Worm (Caenorhabditis elegans) whole organism, L4 larva: ENCODE results near the gene oma-2.

Source experiments
- D1046.2 ChIP-seq: fragments of 200-800 bp; sonication (Bioruptor generic); IDR thresholded peaks from 2 replicates; pipeline ENCODE4 v1.3.6; 2022; ENCODE audit warnings: missing genetic modification characterization, missing compliant biosample characterization
- F37D6.2 ChIP-seq: sonication (generic microtip); optimal IDR thresholded peaks from 2 replicates; lab custom pipeline; 2016; ENCODE audit warnings: mild to moderate bottlenecking, missing genetic modification characterization, missing compliant biosample characterization
- F49E8.2 ChIP-seq: sonication (generic microtip); optimal IDR thresholded peaks from 2 replicates; lab custom pipeline; 2016; ENCODE audit warnings: missing compliant biosample characterization, mild to moderate bottlenecking, missing genetic modification characterization, borderline replicate concordance
- T26A8.4 ChIP-seq: fragments of 200-800 bp; sonication (Bioruptor generic); IDR thresholded peaks from 2 replicates; pipeline ENCODE4 v1.3.6; 2022; ENCODE audit warnings: missing genetic modification characterization, missing compliant biosample characterization
- Y105C5A.15 ChIP-seq: fragments of 200-800 bp; sonication (Bioruptor generic); IDR thresholded peaks from 2 replicates; pipeline ENCODE4 v1.3.6; 2022; ENCODE audit warnings: missing genetic modification characterization, missing compliant biosample characterization
- Y75B8A.6 ChIP-seq: fragments of 200-800 bp; sonication (Bioruptor generic); IDR thresholded peaks from 2 replicates; pipeline ENCODE4 v1.3.6; 2022; ENCODE audit warnings: missing genetic modification reagents, missing genetic modification characterization, missing compliant biosample characterization
- aha-1 ChIP-seq: fragments of 150-350 bp; peaks from one replicate; lab custom pipeline; 2014; ENCODE audit warnings: missing biosample characterization, missing genetic modification characterization
- arid-1 ChIP-seq: fragments of 200-800 bp; sonication (Bioruptor generic); conservative IDR thresholded peaks from 2 replicates; pipeline ENCODE4 v1.3.6; 2022; ENCODE audit warnings: missing genetic modification reagents, missing genetic modification characterization, missing compliant biosample characterization
- attf-4 ChIP-seq: sonication (generic microtip); optimal IDR thresholded peaks from 3 replicates; lab custom pipeline; 2017; ENCODE audit warnings: missing biosample characterization, missing genetic modification characterization
- ceh-28 ChIP-seq: fragments of 150-350 bp; optimal IDR thresholded peaks from 2 replicates; lab custom pipeline; 2014; ENCODE audit warnings: missing biosample characterization, missing genetic modification reagents, missing genetic modification characterization
- ceh-32 ChIP-seq: sonication (generic microtip); optimal IDR thresholded peaks from 2 replicates; lab custom pipeline; 2016; ENCODE audit warnings: mild to moderate bottlenecking, missing genetic modification characterization, missing compliant biosample characterization; ENCODE audit not compliant: poor library complexity
- ceh-62 ChIP-seq: sonication (generic microtip); optimal IDR thresholded peaks from 2 replicates; lab custom pipeline; 2017; ENCODE audit warnings: missing biosample characterization, missing genetic modification characterization
- ceh-82 ChIP-seq: sonication (generic microtip); optimal IDR thresholded peaks from 2 replicates; lab custom pipeline; 2017; ENCODE audit warnings: missing biosample characterization, missing genetic modification characterization
- ces-1 ChIP-seq: fragments of 150-350 bp; sonication (generic microtip); optimal IDR thresholded peaks from 4 replicates; lab custom pipeline; 2014; ENCODE audit warnings: missing biosample characterization, missing genetic modification reagents, missing genetic modification characterization
- ctbp-1 ChIP-seq: fragments of 200-800 bp; sonication (Bioruptor generic); IDR thresholded peaks from 2 replicates; pipeline ENCODE4 v1.3.6; 2022; ENCODE audit warnings: missing genetic modification reagents, missing genetic modification characterization, missing compliant biosample characterization
- dmd-6 ChIP-seq: fragments of 200-800 bp; sonication (Bioruptor generic); IDR thresholded peaks from 2 replicates; pipeline ENCODE4 v1.3.6; 2022; ENCODE audit warnings: missing genetic modification reagents, missing genetic modification characterization, missing compliant biosample characterization
- dpl-1 ChIP-seq: fragments of 150-350 bp; optimal IDR thresholded peaks from 2 replicates; lab custom pipeline; 2014; ENCODE audit warnings: missing biosample characterization, missing genetic modification reagents, missing genetic modification characterization
- duxl-1 ChIP-seq: sonication (generic microtip); optimal IDR thresholded peaks from 2 replicates; lab custom pipeline; 2016; ENCODE audit warnings: mild to moderate bottlenecking, missing genetic modification characterization, moderate library complexity, missing compliant biosample characterization; ENCODE audit not compliant: poor library complexity
- dve-1 ChIP-seq: sonication (generic microtip); optimal IDR thresholded peaks from 2 replicates; lab custom pipeline; 2017; ENCODE audit warnings: antibody characterized with exemption, mild to moderate bottlenecking, missing genetic modification characterization, missing compliant biosample characterization; ENCODE audit not compliant: insufficient read depth
- egl-43 ChIP-seq: fragments of 200-800 bp; sonication (Bioruptor generic); IDR thresholded peaks from 2 replicates; pipeline ENCODE4 v1.3.6; 2022; ENCODE audit warnings: missing genetic modification reagents, missing genetic modification characterization, missing compliant biosample characterization
- fos-1 ChIP-seq: fragments of 150-350 bp; optimal IDR thresholded peaks from 2 replicates; lab custom pipeline; 2014; ENCODE audit warnings: missing biosample characterization, missing genetic modification characterization
- hif-1 ChIP-seq, 2 experiments: sonication (generic microtip); optimal IDR thresholded peaks; 2 replicates each; lab custom pipeline; 2016 to 2017; ENCODE audit warnings: missing compliant biosample characterization in 2 of 2, missing genetic modification characterization in 2 of 2, missing genetic modification reagents in 2 of 2, missing genotype in 2 of 2, mild to moderate bottlenecking in 1 of 2
- hlh-11 ChIP-seq: fragments of 200-800 bp; sonication (Bioruptor generic); optimal IDR thresholded peaks from 2 replicates; lab custom pipeline; 2018; ENCODE audit warnings: mild to moderate bottlenecking, missing genetic modification characterization, missing compliant biosample characterization
- lin-1 ChIP-seq: fragments of 200-800 bp; sonication (Bioruptor generic); IDR thresholded peaks from 2 replicates; pipeline ENCODE4 v1.3.6; 2022; ENCODE audit warnings: missing genetic modification reagents, missing genetic modification characterization, missing compliant biosample characterization
- lin-29 ChIP-seq: fragments of 200-800 bp; sonication (Bioruptor generic); IDR thresholded peaks from 2 replicates; pipeline ENCODE4 v1.3.6; 2022; ENCODE audit warnings: missing genetic modification reagents, missing genetic modification characterization, missing compliant biosample characterization
- lsy-2 ChIP-seq, 2 experiments: fragments of 150-350 bp in 1 of 2; sonication (generic microtip) in 1 of 2; optimal IDR thresholded peaks; 2 replicates each; lab custom pipeline; 2014 to 2017; ENCODE audit warnings: missing biosample characterization in 2 of 2, missing genetic modification characterization in 2 of 2
- mdl-1 ChIP-seq, 2 experiments: fragments of 150-350 bp in 1 of 2; sonication (generic microtip) in 1 of 2; optimal IDR thresholded peaks; 2 replicates each; lab custom pipeline; 2014 to 2017; ENCODE audit warnings: missing biosample characterization in 2 of 2, missing genetic modification characterization in 2 of 2
- mes-2 ChIP-seq: sonication (generic microtip); optimal IDR thresholded peaks from 2 replicates; lab custom pipeline; 2016; ENCODE audit warnings: missing genotype, mild to moderate bottlenecking, missing genetic modification characterization, missing compliant biosample characterization; ENCODE audit not compliant: poor library complexity, severe bottlenecking
- nhr-102 ChIP-seq: sonication (generic microtip); optimal IDR thresholded peaks from 2 replicates; lab custom pipeline; 2016; ENCODE audit warnings: mild to moderate bottlenecking, missing genetic modification characterization, moderate library complexity, missing compliant biosample characterization
- nhr-111 ChIP-seq: fragments of 200-800 bp; sonication (Bioruptor generic); optimal IDR thresholded peaks from 2 replicates; lab custom pipeline; 2018; ENCODE audit warnings: mild to moderate bottlenecking, missing genetic modification characterization, missing compliant biosample characterization
- nhr-25 ChIP-seq: sonication (generic microtip); optimal IDR thresholded peaks from 2 replicates; lab custom pipeline; 2017; ENCODE audit warnings: missing genetic modification characterization, mild to moderate bottlenecking, missing compliant biosample characterization, antibody characterized with exemption, moderate library complexity, borderline replicate concordance; ENCODE audit not compliant: insufficient read depth
- nhr-42 ChIP-seq: fragments of 200-800 bp; sonication (Bioruptor generic); IDR thresholded peaks from 2 replicates; pipeline ENCODE4 v1.3.6; 2022; ENCODE audit warnings: missing genetic modification characterization, missing compliant biosample characterization
- pha-4 ChIP-seq, 2 experiments: fragments of 150-350 bp in 1 of 2; fragments of 200-800 bp in 1 of 2; sonication (Bioruptor generic) in 1 of 2; IDR thresholded peaks in 1 of 2; optimal IDR thresholded peaks in 1 of 2; 2 replicates each; pipeline versions ENCODE4 v1.3.6 to Lab custom; 2014 to 2022; ENCODE audit warnings: missing genetic modification characterization in 2 of 2, missing genetic modification reagents in 2 of 2, missing biosample characterization in 1 of 2, missing compliant biosample characterization in 1 of 2
- sdz-12 ChIP-seq: fragments of 200-800 bp; sonication (Bioruptor generic); optimal IDR thresholded peaks from 2 replicates; lab custom pipeline; 2018; ENCODE audit warnings: mild to moderate bottlenecking, missing genetic modification characterization, missing compliant biosample characterization
- set-16 ChIP-seq: fragments of 200-800 bp; sonication (Bioruptor generic); IDR thresholded peaks from 2 replicates; pipeline ENCODE4 v1.3.6; 2022; ENCODE audit warnings: missing genetic modification reagents, missing genetic modification characterization, missing compliant biosample characterization
- spr-1 ChIP-seq: sonication (generic microtip); optimal IDR thresholded peaks from 2 replicates; lab custom pipeline; 2016; ENCODE audit warnings: mild to moderate bottlenecking, missing genetic modification characterization, missing compliant biosample characterization
- tra-1 ChIP-seq: fragments of 200-800 bp; sonication (Bioruptor generic); IDR thresholded peaks from 2 replicates; pipeline ENCODE4 v1.3.6; 2022; ENCODE audit warnings: missing genetic modification reagents, missing genetic modification characterization, missing compliant biosample characterization
- unc-39 ChIP-seq: sonication (generic microtip); optimal IDR thresholded peaks from 2 replicates; lab custom pipeline; 2017; ENCODE audit warnings: missing biosample characterization, missing genetic modification characterization
- unc-62 ChIP-seq, 3 experiments: fragments of 150-350 bp in 1 of 3; sonication (generic microtip); optimal IDR thresholded peaks in 2 of 3; peaks in 1 of 3; 1 replicate in 1 of 3; 2 replicates in 2 of 3; lab custom pipeline; 2014 to 2017; ENCODE audit warnings: missing biosample characterization in 3 of 3, missing genetic modification characterization in 3 of 3, missing genetic modification reagents in 3 of 3, missing genotype in 1 of 3
- zfp-3 ChIP-seq: fragments of 200-800 bp; sonication (Bioruptor generic); conservative IDR thresholded peaks from 2 replicates; pipeline ENCODE4 v1.3.6; 2022; ENCODE audit warnings: missing genetic modification reagents, missing genetic modification characterization, missing compliant biosample characterization
- ztf-11 ChIP-seq: fragments of 150-350 bp; optimal IDR thresholded peaks from 2 replicates; lab custom pipeline; 2014; ENCODE audit warnings: missing biosample characterization, missing genetic modification characterization

Gene oma-2

ce11 chrV:8034811-8035210 lies 5.6 kb downstream of the oma-2 start, which contains the start of gene algn-12:
Gene algn-12, plus strand, starts transcription at chrV:8035111.
- no peak for TF ChIP-seq ces-1 (GFP tag; lab: Kevin White, UChicago)
- TF ChIP-seq spr-1 (tag; lab: Kevin White, UChicago): no peak
- TF ChIP-seq ceh-82 (tag; lab: Kevin White, UChicago): no peak
- no peak for TF ChIP-seq D1046.2 (GFP tag; lab: Robert Waterston, UW)
- no peak for TF ChIP-seq dmd-6
- TF ChIP-seq nhr-42 (GFP tag; lab: Robert Waterston, UW): no peak
- no peak for TF ChIP-seq F37D6.2 (tag; lab: Kevin White, UChicago)
- TF ChIP-seq pha-4 (GFP tag; IDR thresholded peaks at IDR 0.05; lab: Robert Waterston, UW): no peak
- TF ChIP-seq pha-4 (tag; optimal IDR thresholded peaks at IDR 0.05; lab: Kevin White, UChicago): no peak
- TF ChIP-seq ceh-32 (tag; lab: Kevin White, UChicago): no peak
- TF ChIP-seq set-16 (GFP tag; lab: Robert Waterston, UW): no peak
- TF ChIP-seq duxl-1: no peak
- TF ChIP-seq dpl-1 (GFP tag; lab: Kevin White, UChicago): no peak
- TF ChIP-seq hlh-11 (tag; lab: Kevin White, UChicago): no peak

ce11 chrV:8035947-8036346 lies 6.7 kb downstream of the oma-2 start, which contains the start of gene ZC513.14:
Gene ZC513.14, minus strand, starts transcription at chrV:8036047.
- TF ChIP-seq fos-1 (tag; lab: Kevin White, UChicago) (no peak), F37D6.2 (tag; lab: Kevin White, UChicago) (no peak), T26A8.4 (GFP tag; lab: Robert Waterston, UW) (no peak), ces-1 (GFP tag; lab: Kevin White, UChicago) (no peak), nhr-42 (GFP tag; lab: Robert Waterston, UW) (no peak), zfp-3 (GFP tag; lab: Robert Waterston, UW) (no peak), F49E8.2 (tag; lab: Kevin White, UChicago) (no peak), nhr-102 (tag; lab: Kevin White, UChicago) (no peak), dmd-6 (no peak), dve-1 (tag; lab: Kevin White, UChicago) (no peak)
- TF ChIP-seq, all 104 proteins: peak for 0

- TF ChIP-seq lsy-2 (tag; optimal IDR thresholded peaks at IDR 0.05; lab: Kevin White, UChicago) (peak in 1 of 2 experiments; percentile 47), nhr-25 (peak; percentile 85), aha-1 (tag; lab: Kevin White, UChicago) (peak; percentile 52), tra-1 (GFP tag; lab: Robert Waterston, UW) (peak; percentile 19; the same call in 1 of the 2 replicates), nhr-111 (peak; percentile 24), arid-1 (no peak), unc-62 (GFP tag; optimal IDR thresholded peaks at IDR 0.05 in 1 of 2; lab: Kevin White, UChicago) (no peak), unc-62 (tag; optimal IDR thresholded peaks at IDR 0.05; lab: Kevin White, UChicago) (no peak), attf-4 (peak; percentile 30), nhr-102 (tag; lab: Kevin White, UChicago) (peak; percentile 44), mdl-1 (tag; optimal IDR thresholded peaks at IDR 0.05; lab: Kevin White, UChicago) (no peak), mes-2 (peak; percentile 0), D1046.2 (GFP tag; lab: Robert Waterston, UW) (no peak), lin-29 (GFP tag; lab: Robert Waterston, UW) (no peak), sdz-12 (no peak), duxl-1 (peak; percentile 83), unc-39 (no peak), dve-1 (tag; lab: Kevin White, UChicago) (peak; percentile 16), Y75B8A.6 (no peak), ceh-28 (no peak), ztf-11 (tag; lab: Kevin White, UChicago) (no peak), ceh-82 (tag; lab: Kevin White, UChicago) (no peak), zfp-3 (GFP tag; lab: Robert Waterston, UW) (peak; percentile 82; the same call in 1 of the 2 replicates), ctbp-1 (GFP tag; lab: Robert Waterston, UW) (no peak), ceh-62 (tag; lab: Kevin White, UChicago) (no peak), fos-1 (tag; lab: Kevin White, UChicago) (no peak), pha-4 (GFP tag; IDR thresholded peaks at IDR 0.05; lab: Robert Waterston, UW) (0 out of 2 replicates have a peak, but pooled peaks have one; percentile 9), pha-4 (tag; optimal IDR thresholded peaks at IDR 0.05; lab: Kevin White, UChicago) (no peak), T26A8.4 (GFP tag; lab: Robert Waterston, UW) (peak; percentile 57; the same call in 1 of the 2 replicates), Y105C5A.15 (GFP tag; lab: Robert Waterston, UW) (no peak), lin-1 (GFP tag; lab: Robert Waterston, UW) (peak; percentile 52; the same call in 1 of the 2 replicates), hif-1 (tag; optimal IDR thresholded peaks at IDR 0.05; lab: Kevin White, UChicago) (no peak), spr-1 (tag; lab: Kevin White, UChicago) (peak; percentile 61), egl-43 (GFP tag; lab: Robert Waterston, UW) (no peak)
Measured at ce11 chrV:8039085-8039525, 9.9 kb downstream of the oma-2 start.
